Worm (Caenorhabditis elegans) whole organism, young adult: ENCODE results near the gene swm-1.

Experiments used
- B0035.1 ChIP-seq: sonication (generic microtip); optimal IDR thresholded peaks from 2 replicates; lab custom pipeline; 2016; ENCODE audit warnings: missing genetic modification characterization, mild to moderate bottlenecking, missing compliant biosample characterization, missing genotype, missing genetic modification reagents
- B0261.1 ChIP-seq: sonication (generic microtip); optimal IDR thresholded peaks from 2 replicates; lab custom pipeline; 2016; ENCODE audit warnings: mild to moderate bottlenecking, missing genetic modification characterization, moderate library complexity, missing compliant biosample characterization
- B0336.3 ChIP-seq: fragments of 200-800 bp; sonication (Bioruptor generic); IDR thresholded peaks from 2 replicates; pipeline ENCODE4 v1.3.6; 2022; ENCODE audit warnings: missing genetic modification characterization, missing compliant biosample characterization
- C06A6.2 ChIP-seq: fragments of 200-800 bp; sonication (Bioruptor generic); conservative IDR thresholded peaks from 2 replicates; pipeline ENCODE4 v1.3.6; 2022; ENCODE audit warnings: missing genetic modification characterization, missing compliant biosample characterization
- F23B12.7 ChIP-seq: sonication (generic microtip); optimal IDR thresholded peaks from 2 replicates; lab custom pipeline; 2017; ENCODE audit warnings: missing genetic modification characterization, mild to moderate bottlenecking, missing compliant biosample characterization, antibody characterized with exemption, moderate library complexity; ENCODE audit not compliant: insufficient read depth
- F37B4.10 ChIP-seq: fragments of 200-800 bp; sonication (Bioruptor generic); IDR thresholded peaks from 2 replicates; pipeline ENCODE4 v1.3.6; 2022; ENCODE audit warnings: missing genetic modification characterization, missing compliant biosample characterization
- F52B5.7 ChIP-seq: sonication (generic microtip); optimal IDR thresholded peaks from 2 replicates; lab custom pipeline; 2016; ENCODE audit warnings: mild to moderate bottlenecking, missing genetic modification characterization, missing compliant biosample characterization
- F57A8.1 ChIP-seq: fragments of 200-800 bp; sonication (Bioruptor generic); optimal IDR thresholded peaks from 2 replicates; lab custom pipeline; 2018; ENCODE audit warnings: mild to moderate bottlenecking, missing genetic modification characterization, moderate library complexity, missing compliant biosample characterization
- K12H6.12 ChIP-seq: fragments of 200-800 bp; sonication (Bioruptor generic); optimal IDR thresholded peaks from 2 replicates; lab custom pipeline; 2018; ENCODE audit warnings: mild to moderate bottlenecking, missing genetic modification characterization, missing compliant biosample characterization
- T07F8.4 ChIP-seq: sonication (generic microtip); optimal IDR thresholded peaks from 2 replicates; lab custom pipeline; 2016; ENCODE audit warnings: mild to moderate bottlenecking, missing genetic modification characterization, moderate library complexity, missing compliant biosample characterization
- Y53F4B.3 ChIP-seq: fragments of 200-800 bp; sonication (Bioruptor generic); IDR thresholded peaks from 2 replicates; pipeline ENCODE4 v1.3.6; 2022; ENCODE audit warnings: missing genetic modification reagents, missing genetic modification characterization, missing compliant biosample characterization
- Y56A3A.18 ChIP-seq: fragments of 200-800 bp; sonication (Bioruptor generic); IDR thresholded peaks from 2 replicates; pipeline ENCODE4 v1.3.6; 2022; ENCODE audit warnings: missing genetic modification reagents, missing genetic modification characterization, missing compliant biosample characterization
- Y67H2A.10 ChIP-seq: fragments of 200-800 bp; sonication (Bioruptor generic); conservative IDR thresholded peaks from 2 replicates; pipeline ENCODE4 v1.3.6; 2022; ENCODE audit warnings: missing genetic modification reagents, missing genetic modification characterization, missing compliant biosample characterization
- Y79H2A.3 ChIP-seq: fragments of 200-800 bp; sonication (Bioruptor generic); conservative IDR thresholded peaks from 2 replicates; pipeline ENCODE4 v1.3.6; 2022; ENCODE audit warnings: missing genetic modification reagents, missing genetic modification characterization, missing compliant biosample characterization
- ZK185.1 ChIP-seq: sonication (generic microtip); optimal IDR thresholded peaks from 2 replicates; lab custom pipeline; 2016; ENCODE audit warnings: mild to moderate bottlenecking, missing genetic modification characterization, missing compliant biosample characterization; ENCODE audit not compliant: poor library complexity, severe bottlenecking
- bed-2 ChIP-seq: fragments of 200-800 bp; sonication (Bioruptor generic); IDR thresholded peaks from 2 replicates; pipeline ENCODE4 v1.3.6; 2022; ENCODE audit warnings: missing genetic modification reagents, missing genetic modification characterization, missing compliant biosample characterization
- ccch-3 ChIP-seq: fragments of 200-800 bp; sonication (Bioruptor generic); optimal IDR thresholded peaks from 2 replicates; lab custom pipeline; 2018; ENCODE audit warnings: mild to moderate bottlenecking, missing genetic modification characterization, missing compliant biosample characterization
- ceh-79 ChIP-seq: sonication (generic microtip); optimal IDR thresholded peaks from 2 replicates; lab custom pipeline; 2017; ENCODE audit warnings: mild to moderate bottlenecking, missing genetic modification characterization, missing compliant biosample characterization
- ceh-91 ChIP-seq: fragments of 200-800 bp; sonication (Bioruptor generic); IDR thresholded peaks from 2 replicates; pipeline ENCODE4 v1.3.6; 2022; ENCODE audit warnings: missing genetic modification reagents, missing genetic modification characterization, missing compliant biosample characterization
- die-1 ChIP-seq: sonication (generic microtip); optimal IDR thresholded peaks from 2 replicates; lab custom pipeline; 2016; ENCODE audit warnings: missing genotype, mild to moderate bottlenecking, missing genetic modification characterization, missing compliant biosample characterization
- egl-18 ChIP-seq: fragments of 200-800 bp; sonication (Bioruptor generic); IDR thresholded peaks from 2 replicates; pipeline ENCODE4 v1.3.6; 2022; ENCODE audit warnings: missing genetic modification reagents, missing genetic modification characterization, missing compliant biosample characterization
- egl-44 ChIP-seq: fragments of 200-800 bp; sonication (Bioruptor generic); IDR thresholded peaks from 2 replicates; pipeline ENCODE4 v1.3.6; 2022; ENCODE audit warnings: missing genetic modification reagents, missing genetic modification characterization, missing compliant biosample characterization
- ekl-4 ChIP-seq: fragments of 200-800 bp; sonication (Bioruptor generic); IDR thresholded peaks from 2 replicates; pipeline ENCODE4 v1.3.6; 2022; ENCODE audit warnings: missing genetic modification reagents, missing genetic modification characterization, missing compliant biosample characterization
- hlh-26 ChIP-seq: fragments of 200-800 bp; sonication (Bioruptor generic); conservative IDR thresholded peaks from 2 replicates; pipeline ENCODE4 v1.3.6; 2022; ENCODE audit warnings: missing genetic modification reagents, missing genetic modification characterization, missing compliant biosample characterization
- hmg-1.2 ChIP-seq: fragments of 200-800 bp; sonication (Bioruptor generic); IDR thresholded peaks from 2 replicates; pipeline ENCODE4 v1.3.6; 2022; ENCODE audit warnings: missing genetic modification reagents, missing genetic modification characterization, missing compliant biosample characterization
- hsf-1 ChIP-seq: fragments of 200-800 bp; sonication (Bioruptor generic); IDR thresholded peaks from 2 replicates; pipeline ENCODE4 v1.3.6; 2022; ENCODE audit warnings: missing genetic modification reagents, missing genetic modification characterization, missing compliant biosample characterization
- let-526 ChIP-seq: fragments of 200-800 bp; sonication (Bioruptor generic); IDR thresholded peaks from 2 replicates; pipeline ENCODE4 v1.3.6; 2022; ENCODE audit warnings: missing genetic modification reagents, missing genetic modification characterization, missing compliant biosample characterization
- lin-35 ChIP-seq, 3 experiments: fragments of 150-350 bp in 2 of 3; sonication (generic microtip) in 1 of 3; optimal IDR thresholded peaks; 2 replicates each; lab custom pipeline; 2014 to 2018; ENCODE audit warnings: missing biosample characterization in 3 of 3, missing genetic modification characterization in 3 of 3, missing genetic modification reagents in 3 of 3
- lin-54 ChIP-seq: fragments of 200-800 bp; sonication (Bioruptor generic); optimal IDR thresholded peaks from 2 replicates; lab custom pipeline; 2018; ENCODE audit warnings: mild to moderate bottlenecking, missing genetic modification characterization, missing compliant biosample characterization
- lsl-1 ChIP-seq: fragments of 200-800 bp; sonication (Bioruptor generic); optimal IDR thresholded peaks from 2 replicates; lab custom pipeline; 2018; ENCODE audit warnings: mild to moderate bottlenecking, missing genetic modification characterization, moderate library complexity, missing compliant biosample characterization
- lsy-27 ChIP-seq: sonication (generic microtip); optimal IDR thresholded peaks from 2 replicates; lab custom pipeline; 2017; ENCODE audit warnings: missing genetic modification characterization, mild to moderate bottlenecking, missing compliant biosample characterization, antibody characterized with exemption, missing genotype, borderline replicate concordance; ENCODE audit not compliant: insufficient read depth
- madf-6 ChIP-seq: fragments of 200-800 bp; sonication (Bioruptor generic); IDR thresholded peaks from 2 replicates; pipeline ENCODE4 v1.3.6; 2022; ENCODE audit warnings: missing genetic modification reagents, missing genetic modification characterization, missing compliant biosample characterization
- mel-28 ChIP-seq: sonication (generic microtip); optimal IDR thresholded peaks from 2 replicates; lab custom pipeline; 2016; ENCODE audit warnings: borderline replicate concordance, mild to moderate bottlenecking, missing genetic modification characterization, missing compliant biosample characterization
- mes-4 ChIP-seq: sonication (generic microtip); optimal IDR thresholded peaks from 2 replicates; lab custom pipeline; 2016; ENCODE audit warnings: missing genotype, missing genetic modification characterization, missing compliant biosample characterization
- nfya-1 ChIP-seq: sonication (generic microtip); optimal IDR thresholded peaks from 2 replicates; lab custom pipeline; 2017; ENCODE audit warnings: antibody characterized with exemption, missing compliant biosample characterization, missing genetic modification characterization, borderline replicate concordance; ENCODE audit not compliant: insufficient read depth
- nfyb-1 ChIP-seq: fragments of 200-800 bp; sonication (Bioruptor generic); IDR thresholded peaks from 2 replicates; pipeline ENCODE4 v1.3.6; 2022; ENCODE audit warnings: missing genetic modification reagents, missing genetic modification characterization, missing compliant biosample characterization
- nhr-120 ChIP-seq: fragments of 200-800 bp; sonication (Bioruptor generic); IDR thresholded peaks from 2 replicates; pipeline ENCODE4 v1.3.6; 2022; ENCODE audit warnings: missing genetic modification characterization, missing compliant biosample characterization
- repo-1 ChIP-seq: sonication (generic microtip); optimal IDR thresholded peaks from 2 replicates; lab custom pipeline; 2017; ENCODE audit warnings: mild to moderate bottlenecking, missing genetic modification characterization, missing compliant biosample characterization
- sea-2 ChIP-seq: fragments of 200-800 bp; sonication (Bioruptor generic); IDR thresholded peaks from 2 replicates; pipeline ENCODE4 v1.3.6; 2022; ENCODE audit warnings: missing genetic modification characterization, missing compliant biosample characterization
- snpc-1.3 ChIP-seq: sonication (generic microtip); optimal IDR thresholded peaks from 2 replicates; lab custom pipeline; 2017; ENCODE audit warnings: missing genetic modification characterization, mild to moderate bottlenecking, missing compliant biosample characterization, antibody characterized with exemption, moderate library complexity, missing genotype, missing genetic modification reagents; ENCODE audit not compliant: insufficient read depth
- snpc-3.4 ChIP-seq: sonication (generic microtip); optimal IDR thresholded peaks from 2 replicates; lab custom pipeline; 2017; ENCODE audit warnings: missing genetic modification characterization, mild to moderate bottlenecking, missing compliant biosample characterization, antibody characterized with exemption, moderate library complexity, missing genotype, missing genetic modification reagents
- tbp1 ChIP-seq: fragments of 200-800 bp; sonication (Bioruptor generic); optimal IDR thresholded peaks from 2 replicates; lab custom pipeline; 2018; ENCODE audit warnings: mild to moderate bottlenecking, missing genetic modification characterization, missing compliant biosample characterization
- tlf-1 ChIP-seq: fragments of 200-800 bp; sonication (Bioruptor generic); optimal IDR thresholded peaks from 2 replicates; lab custom pipeline; 2018; ENCODE audit warnings: mild to moderate bottlenecking, missing genetic modification characterization, missing compliant biosample characterization
- unc-130 ChIP-seq: sonication (generic microtip); optimal IDR thresholded peaks from 2 replicates; lab custom pipeline; 2016; ENCODE audit warnings: missing genetic modification reagents, missing genetic modification characterization, missing compliant biosample characterization
- zfh-2 ChIP-seq: fragments of 200-800 bp; sonication (Bioruptor generic); conservative IDR thresholded peaks from 2 replicates; pipeline ENCODE4 v1.3.6; 2022; ENCODE audit warnings: missing genetic modification reagents, missing genetic modification characterization, missing compliant biosample characterization
- zim-3 ChIP-seq: sonication (generic microtip); optimal IDR thresholded peaks from 2 replicates; lab custom pipeline; 2017; ENCODE audit warnings: mild to moderate bottlenecking, missing genetic modification characterization, moderate library complexity, missing compliant biosample characterization
- ztf-25 ChIP-seq: fragments of 200-800 bp; sonication (Bioruptor generic); IDR thresholded peaks from 2 replicates; pipeline ENCODE4 v1.3.6; 2022; ENCODE audit warnings: missing genetic modification reagents, missing genetic modification characterization, missing compliant biosample characterization
- ztf-3 ChIP-seq: fragments of 200-800 bp; sonication (Bioruptor generic); optimal IDR thresholded peaks from 2 replicates; lab custom pipeline; 2018; ENCODE audit warnings: mild to moderate bottlenecking, missing genetic modification characterization, missing compliant biosample characterization

Gene swm-1

DNA sequence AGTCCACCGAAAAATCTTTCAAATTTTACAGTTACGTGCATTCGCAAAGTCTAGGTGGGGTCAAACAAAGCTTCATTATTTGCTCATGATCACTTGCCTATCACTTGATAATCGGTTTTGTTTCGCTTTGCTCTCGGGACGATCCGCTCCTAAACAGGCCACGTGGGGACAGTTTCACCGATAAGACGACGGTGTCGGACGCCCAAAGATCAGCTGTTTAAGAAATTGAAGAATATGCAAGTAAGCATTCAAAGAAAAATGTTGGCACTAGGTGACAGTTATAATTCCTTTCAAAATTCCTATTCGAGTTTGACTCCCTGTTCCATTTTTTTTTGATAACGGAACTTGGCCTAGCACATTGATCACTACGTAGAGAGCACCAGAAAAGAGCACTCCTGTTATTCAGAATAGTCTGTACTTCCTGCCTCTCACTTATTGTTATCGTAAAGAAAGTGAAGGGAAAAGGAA lies 25.3 kb upstream of the swm-1 start (continued):
- TF ChIP-seq repo-1 (tag; lab: Kevin White, UChicago): no peak
- TF ChIP-seq F57A8.1 (GFP tag; lab: Kevin White, UChicago): no peak
- TF ChIP-seq ceh-79 (tag; lab: Kevin White, UChicago): no peak
- peak; percentile 4; the same call in 1 of the 2 replicates for TF ChIP-seq let-526 (GFP tag; lab: Robert Waterston, UW)
- no peak for TF ChIP-seq lsl-1
- peak; percentile 40 for TF ChIP-seq lin-54 (GFP tag; lab: Kevin White, UChicago)
- no peak for TF ChIP-seq zfh-2 (GFP tag; lab: Robert Waterston, UW)
- TF ChIP-seq ccch-3 (GFP tag; lab: Kevin White, UChicago): no peak
- no peak for TF ChIP-seq ztf-25 (GFP tag; lab: Robert Waterston, UW)
- no peak for TF ChIP-seq lin-35 (GFP tag; optimal IDR thresholded peaks at IDR 0.05; lab: Kevin White, UChicago)
- TF ChIP-seq mel-28 (tag; lab: Kevin White, UChicago): no peak
- TF ChIP-seq K12H6.12 (tag; lab: Kevin White, UChicago): no peak
- no peak for TF ChIP-seq hmg-1.2 (GFP tag; lab: Robert Waterston, UW)
- no peak for TF ChIP-seq lsy-27 (tag; lab: Kevin White, UChicago)
- TF ChIP-seq B0336.3 (GFP tag; lab: Robert Waterston, UW): peak; percentile 72
- TF ChIP-seq hsf-1: no peak
- no peak for TF ChIP-seq bed-2 (GFP tag; lab: Robert Waterston, UW)
- TF ChIP-seq nhr-120 (GFP tag; lab: Robert Waterston, UW): no peak
- no peak for TF ChIP-seq sea-2 (GFP tag; lab: Robert Waterston, UW)
- TF ChIP-seq mes-4: no peak
- TF ChIP-seq B0035.1 (tag; lab: Kevin White, UChicago): no peak
- no peak for TF ChIP-seq Y53F4B.3 (GFP tag; lab: Robert Waterston, UW)
- TF ChIP-seq egl-18: no peak
- TF ChIP-seq nfyb-1 (GFP tag; lab: Robert Waterston, UW): peak; percentile 60
- no peak for TF ChIP-seq Y67H2A.10
- TF ChIP-seq ceh-91 (GFP tag; lab: Robert Waterston, UW): no peak
- peak; percentile 19 for TF ChIP-seq ZK185.1 (tag; lab: Kevin White, UChicago)
- TF ChIP-seq snpc-3.4 (tag; lab: Kevin White, UChicago): no peak
- TF ChIP-seq tlf-1: peak; percentile 57
- no peak for TF ChIP-seq die-1 (tag; lab: Kevin White, UChicago)
- TF ChIP-seq Y56A3A.18 (GFP tag; lab: Robert Waterston, UW): no peak
- TF ChIP-seq egl-44 (GFP tag; lab: Robert Waterston, UW): peak; percentile 79
- no peak for TF ChIP-seq unc-130 (GFP tag; lab: Kevin White, UChicago)
- no peak for TF ChIP-seq T07F8.4 (tag; lab: Kevin White, UChicago)
- no peak for TF ChIP-seq madf-6 (GFP tag; lab: Robert Waterston, UW)
- peak; percentile 31 for TF ChIP-seq tbp1 (GFP tag; lab: Kevin White, UChicago)
- no peak for TF ChIP-seq hlh-26 (GFP tag; lab: Robert Waterston, UW)
- no peak for TF ChIP-seq Y79H2A.3 (GFP tag; lab: Robert Waterston, UW)
- TF ChIP-seq C06A6.2 (GFP tag; lab: Robert Waterston, UW): no peak
- no peak for TF ChIP-seq snpc-1.3
- no peak for TF ChIP-seq ekl-4 (GFP tag; lab: Robert Waterston, UW)
- no peak for TF ChIP-seq zim-3 (tag; lab: Kevin White, UChicago)
- TF ChIP-seq B0261.1: no peak
- TF ChIP-seq ztf-3 (GFP tag; lab: Kevin White, UChicago): no peak
- TF ChIP-seq F23B12.7 (tag; lab: Kevin White, UChicago): no peak
- TF ChIP-seq F52B5.7 (tag; lab: Kevin White, UChicago): no peak
- no peak for TF ChIP-seq F37B4.10
- TF ChIP-seq nfya-1 (tag; lab: Kevin White, UChicago): no peak
